Fruit fly (Drosophila melanogaster) whole organism, embryonic: Measurements from ENCODE around the gene Iru.

ENCODE experiments used
- BEAF-32 ChIP-seq: fragments of 200-800 bp; sonication (Bioruptor generic); optimal IDR thresholded peaks from 3 replicates; lab custom pipeline; 2017; ENCODE audit warnings: missing biosample characterization, missing genetic modification characterization, mild to moderate bottlenecking, moderate library complexity, missing genetic modification reagents
- C15 ChIP-seq: fragments of 200-800 bp; sonication (Bioruptor generic); IDR thresholded peaks from 3 replicates; pipeline ENCODE4 v1.3.6; 2022; ENCODE audit warnings: missing biosample characterization, missing genetic modification characterization
- CG10565 ChIP-seq: fragments of 200-800 bp; sonication (Bioruptor generic); optimal IDR thresholded peaks from 3 replicates; lab custom pipeline; 2016; ENCODE audit warnings: missing biosample characterization, mild to moderate bottlenecking, missing genetic modification characterization
- CG12236 ChIP-seq: fragments of 200-800 bp; sonication (Bioruptor generic); optimal IDR thresholded peaks from 2 replicates; lab custom pipeline; 2016; ENCODE audit warnings: missing biosample characterization, missing genetic modification characterization
- CG13296 ChIP-seq: fragments of 200-800 bp; sonication (Bioruptor generic); optimal IDR thresholded peaks from 3 replicates; lab custom pipeline; 2018; ENCODE audit warnings: missing biosample characterization, mild to moderate bottlenecking, missing genetic modification characterization
- CG18764 ChIP-seq: fragments of 200-800 bp; sonication (Bioruptor generic); optimal IDR thresholded peaks from 3 replicates; lab custom pipeline; 2016; ENCODE audit warnings: missing biosample characterization, missing genetic modification characterization
- CG2120 ChIP-seq: fragments of 200-800 bp; sonication (Bioruptor generic); optimal IDR thresholded peaks from 3 replicates; lab custom pipeline; 2016; ENCODE audit warnings: missing biosample characterization, missing genetic modification characterization
- CG5245 ChIP-seq: fragments of 200-800 bp; sonication (Bioruptor generic); optimal IDR thresholded peaks from 3 replicates; lab custom pipeline; 2016; ENCODE audit warnings: missing biosample characterization, missing genetic modification characterization
- CG6813 ChIP-seq: fragments of 200-800 bp; sonication (Bioruptor generic); optimal IDR thresholded peaks from 2 replicates; lab custom pipeline; 2017; ENCODE audit warnings: missing biosample characterization, missing genetic modification characterization, mild to moderate bottlenecking, moderate library complexity, missing genetic modification reagents
- CG7556 ChIP-seq: fragments of 200-800 bp; sonication (Bioruptor generic); optimal IDR thresholded peaks from 2 replicates; lab custom pipeline; 2017; ENCODE audit warnings: missing biosample characterization, mild to moderate bottlenecking, missing genetic modification characterization
- CG7928 ChIP-seq: fragments of 200-800 bp; sonication (Bioruptor generic); optimal IDR thresholded peaks from 2 replicates; lab custom pipeline; 2017; ENCODE audit warnings: missing biosample characterization, mild to moderate bottlenecking, missing genetic modification characterization
- CG9215 ChIP-seq: fragments of 200-800 bp; sonication (Bioruptor generic); IDR thresholded peaks from 2 replicates; pipeline ENCODE4 v1.3.6; 2022; ENCODE audit warnings: missing biosample characterization, missing genetic modification characterization
- CHES-1-like ChIP-seq: fragments of 200-800 bp; sonication (Bioruptor generic); optimal IDR thresholded peaks from 2 replicates; lab custom pipeline; 2016; ENCODE audit warnings: missing biosample characterization, missing genetic modification characterization
- Dip3 ChIP-seq: fragments of 200-800 bp; sonication (Bioruptor generic); optimal IDR thresholded peaks from 3 replicates; lab custom pipeline; 2016; ENCODE audit warnings: missing biosample characterization, missing genetic modification characterization
- Eip74EF ChIP-seq, 2 experiments: fragments of 200-800 bp in 1 of 2; fragments of >200 bp in 1 of 2; sonication (Bioruptor generic) in 1 of 2; optimal IDR thresholded peaks; 2 replicates each; lab custom pipeline; 2017 to 2019; ENCODE audit warnings: missing biosample characterization in 2 of 2, missing genetic modification characterization in 2 of 2, mild to moderate bottlenecking in 1 of 2, moderate library complexity in 1 of 2
- HLH3B ChIP-seq: fragments of 200-800 bp; sonication (Bioruptor generic); IDR thresholded peaks from 2 replicates; pipeline ENCODE4 v1.3.6; 2022; ENCODE audit warnings: missing biosample characterization, missing genetic modification characterization
- HmgD ChIP-seq: fragments of 200-800 bp; sonication (Bioruptor generic); optimal IDR thresholded peaks from 3 replicates; lab custom pipeline; 2016; ENCODE audit warnings: missing biosample characterization, missing genetic modification characterization
- Lim3 ChIP-seq: fragments of 200-800 bp; sonication (Bioruptor generic); IDR thresholded peaks from 2 replicates; pipeline ENCODE4 v1.3.6; 2022; ENCODE audit warnings: missing biosample characterization, missing genetic modification characterization
- Meics ChIP-seq: fragments of 200-800 bp; sonication (Bioruptor generic); optimal IDR thresholded peaks from 2 replicates; lab custom pipeline; 2017; ENCODE audit warnings: missing biosample characterization, mild to moderate bottlenecking, missing genetic modification characterization
- Sin3A ChIP-seq: fragments of >200 bp; optimal IDR thresholded peaks from 2 replicates; lab custom pipeline; 2018
- Six4 ChIP-seq: fragments of 200-800 bp; sonication (Bioruptor generic); optimal IDR thresholded peaks from 2 replicates; lab custom pipeline; 2016; ENCODE audit warnings: missing biosample characterization, missing genetic modification characterization
- az2 ChIP-seq: fragments of 200-800 bp; sonication (Bioruptor generic); optimal IDR thresholded peaks from 3 replicates; lab custom pipeline; 2016; ENCODE audit warnings: missing biosample characterization, missing genetic modification characterization
- bab2 ChIP-seq: fragments of 200-800 bp; sonication (Bioruptor generic); optimal IDR thresholded peaks from 2 replicates; lab custom pipeline; 2016; ENCODE audit warnings: missing biosample characterization, missing genetic modification characterization
- bbx ChIP-seq: fragments of 200-800 bp; sonication (Bioruptor generic); IDR thresholded peaks from 2 replicates; pipeline ENCODE4 v1.3.6; 2022; ENCODE audit warnings: missing biosample characterization, missing genetic modification characterization; ENCODE audit not compliant: partially characterized antibody
- bcd ChIP-seq: fragments of 200-800 bp; sonication (Bioruptor generic); optimal IDR thresholded peaks from 2 replicates; lab custom pipeline; 2017; ENCODE audit warnings: missing biosample characterization, mild to moderate bottlenecking, missing genetic modification characterization
- chif ChIP-seq, 2 experiments: fragments of 200-800 bp; sonication (Bioruptor generic); optimal IDR thresholded peaks; 3 replicates each; lab custom pipeline; 2016; ENCODE audit warnings: missing biosample characterization in 2 of 2, missing genetic modification characterization in 2 of 2
- dmrt99B ChIP-seq: fragments of 200-800 bp; sonication (Bioruptor generic); optimal IDR thresholded peaks from 2 replicates; lab custom pipeline; 2018; ENCODE audit warnings: missing biosample characterization, mild to moderate bottlenecking, missing genetic modification characterization, moderate library complexity
- dpn ChIP-seq, 2 experiments: fragments of 200-800 bp; sonication (Bioruptor generic); optimal IDR thresholded peaks; 3 replicates each; lab custom pipeline; 2016; ENCODE audit warnings: missing biosample characterization in 2 of 2, missing genetic modification characterization in 2 of 2
- grau ChIP-seq: fragments of 200-800 bp; optimal IDR thresholded peaks from 3 replicates; lab custom pipeline; 2019; ENCODE audit warnings: missing biosample characterization, mild to moderate bottlenecking, missing genetic modification characterization, moderate library complexity
- gt ChIP-seq: fragments of 200-800 bp; sonication (Bioruptor generic); IDR thresholded peaks from 2 replicates; pipeline ENCODE4 v1.3.6; 2022; ENCODE audit warnings: missing biosample characterization, missing genetic modification characterization
- hkb ChIP-seq, 2 experiments: fragments of 200-800 bp in 1 of 2; fragments of >200 bp in 1 of 2; sonication (Bioruptor generic) in 1 of 2; IDR thresholded peaks in 1 of 2; optimal IDR thresholded peaks in 1 of 2; 2 replicates each; pipeline versions ENCODE4 v1.3.6 to Lab custom; 2017 to 2022; ENCODE audit warnings: missing biosample characterization in 1 of 2, missing genetic modification characterization in 1 of 2
- kay ChIP-seq: fragments of 200-800 bp; sonication (Bioruptor generic); optimal IDR thresholded peaks from 2 replicates; lab custom pipeline; 2016; ENCODE audit warnings: missing biosample characterization, missing genetic modification characterization
- kni ChIP-seq: fragments of 200-800 bp; sonication (Bioruptor generic); optimal IDR thresholded peaks from 3 replicates; lab custom pipeline; 2017; ENCODE audit warnings: mild to moderate bottlenecking, missing biosample characterization, missing genetic modification reagents, missing genetic modification characterization
- lmd ChIP-seq: fragments of 200-800 bp; sonication (Bioruptor generic); IDR thresholded peaks from 2 replicates; pipeline ENCODE4 v1.3.6; 2022; ENCODE audit warnings: missing biosample characterization, missing genetic modification characterization
- mld ChIP-seq: fragments of 200-800 bp; sonication (Bioruptor generic); IDR thresholded peaks from 3 replicates; pipeline ENCODE4 v1.3.6; 2022; ENCODE audit warnings: missing biosample characterization, missing genetic modification characterization; ENCODE audit not compliant: partially characterized antibody
- nau ChIP-seq: fragments of 200-800 bp; sonication (Bioruptor generic); optimal IDR thresholded peaks from 3 replicates; lab custom pipeline; 2017; ENCODE audit warnings: missing biosample characterization, mild to moderate bottlenecking, missing genetic modification characterization, missing genetic modification reagents
- onecut ChIP-seq: fragments of 200-800 bp; sonication (Bioruptor generic); IDR thresholded peaks from 2 replicates; pipeline ENCODE4 v1.3.6; 2022; ENCODE audit warnings: missing biosample characterization, missing genetic modification characterization
- otp ChIP-seq: fragments of 200-800 bp; sonication (Bioruptor generic); IDR thresholded peaks from 3 replicates; pipeline ENCODE4, ENCODE4 v1.3.6; 2022; ENCODE audit warnings: missing biosample characterization, missing genetic modification characterization
- pho ChIP-seq: fragments of 200-800 bp; sonication (Bioruptor generic); optimal IDR thresholded peaks from 2 replicates; lab custom pipeline; 2016; ENCODE audit warnings: missing biosample characterization, missing genetic modification characterization
- phol ChIP-seq: fragments of 200-800 bp; sonication (Bioruptor generic); optimal IDR thresholded peaks from 3 replicates; lab custom pipeline; 2018; ENCODE audit warnings: missing biosample characterization, mild to moderate bottlenecking, missing genetic modification characterization, moderate library complexity
- rib ChIP-seq: fragments of 200-800 bp; sonication (Bioruptor generic); IDR thresholded peaks from 2 replicates; pipeline ENCODE4 v1.3.6; 2022; ENCODE audit warnings: missing biosample characterization, missing genetic modification characterization
- shn ChIP-seq: fragments of 200-800 bp; sonication (Bioruptor generic); optimal IDR thresholded peaks from 3 replicates; lab custom pipeline; 2016; ENCODE audit warnings: missing biosample characterization, missing genetic modification characterization
- sim ChIP-seq: fragments of 200-800 bp; sonication (Bioruptor generic); IDR thresholded peaks from 2 replicates; pipeline ENCODE4 v1.3.6; 2022; ENCODE audit warnings: missing biosample characterization, missing genetic modification characterization
- sna ChIP-seq: fragments of 200-800 bp; sonication (Bioruptor generic); IDR thresholded peaks from 2 replicates; pipeline ENCODE4 v1.3.6; 2022; ENCODE audit warnings: missing biosample characterization, missing genetic modification characterization; ENCODE audit not compliant: partially characterized antibody
- stc ChIP-seq: fragments of 200-800 bp; sonication (Bioruptor generic); IDR thresholded peaks from 2 replicates; pipeline ENCODE4 v1.3.6; 2022; ENCODE audit warnings: missing biosample characterization, missing genetic modification characterization
- tap ChIP-seq: fragments of 200-800 bp; optimal IDR thresholded peaks from 3 replicates; lab custom pipeline; 2019; ENCODE audit warnings: missing biosample characterization, mild to moderate bottlenecking, missing genetic modification characterization, moderate library complexity
- toy ChIP-seq: fragments of 200-800 bp; sonication (Bioruptor generic); IDR thresholded peaks from 2 replicates; pipeline ENCODE4 v1.3.6; 2022; ENCODE audit warnings: missing biosample characterization, missing genetic modification characterization
- tup ChIP-seq: fragments of 200-800 bp; sonication (Bioruptor generic); optimal IDR thresholded peaks from 2 replicates; lab custom pipeline; 2016; ENCODE audit warnings: missing biosample characterization, mild to moderate bottlenecking, missing genetic modification characterization, moderate library complexity
- vfl ChIP-seq: fragments of 200-800 bp; sonication (Bioruptor generic); optimal IDR thresholded peaks from 2 replicates; lab custom pipeline; 2016; ENCODE audit warnings: missing biosample characterization, missing genetic modification characterization
- z ChIP-seq: fragments of 200-800 bp; sonication (Bioruptor generic); IDR thresholded peaks from 3 replicates; pipeline ENCODE4 v1.3.6; 2022; ENCODE audit warnings: missing biosample characterization, missing genetic modification characterization

Iru gene

DNA sequence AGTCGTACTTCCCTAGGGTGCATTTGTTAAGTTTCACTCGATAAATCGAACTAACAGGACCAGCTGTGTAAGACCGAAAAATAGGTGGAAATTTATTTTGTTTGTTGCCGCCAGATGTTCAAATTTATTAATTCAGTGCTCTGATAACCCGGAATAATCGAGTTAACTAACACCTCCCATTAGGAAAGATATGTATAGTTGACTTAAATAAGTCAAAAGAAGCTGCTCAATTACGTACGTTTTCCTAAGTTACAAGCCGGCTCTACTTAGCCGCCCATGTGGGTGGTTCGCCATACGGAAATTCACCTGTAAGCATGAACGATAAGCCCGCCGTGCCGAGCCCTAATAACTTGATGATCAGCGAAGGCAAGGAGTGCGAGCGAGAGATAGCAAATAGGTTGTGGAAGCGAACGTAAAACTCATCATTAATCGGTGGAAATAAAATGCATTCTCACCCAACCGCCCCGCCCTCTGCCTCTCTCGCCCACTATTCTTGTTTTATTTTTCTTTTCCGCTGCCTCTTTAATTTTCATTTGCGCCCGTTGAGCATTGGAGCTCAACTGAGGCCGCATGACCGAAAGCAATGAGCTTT, 47.7 kb downstream of the Iru start (continued):
- no peak for TF ChIP-seq HmgD (GFP tag; lab: Kevin White, UChicago)
- peak in 1 of 2 experiments; percentile 7 for TF ChIP-seq Eip74EF (GFP tag; optimal IDR thresholded peaks at IDR 0.05; lab: Kevin White, UChicago)
- 0 out of 2 replicates have a peak, but pooled peaks have one; percentile 2 for TF ChIP-seq onecut
- TF ChIP-seq phol (tag; lab: Kevin White, UChicago), result peak; percentile 61
- no peak for TF ChIP-seq CG5245
- TF ChIP-seq dpn (GFP tag; optimal IDR thresholded peaks at IDR 0.05; lab: Kevin White, UChicago), result peak in 1 of 2 experiments; percentile 31
- TF ChIP-seq sna (GFP tag; lab: Robert Waterston, UW), result no peak
- no peak for TF ChIP-seq Sin3A (lab: Kevin White, UChicago)
- no peak for TF ChIP-seq hkb (optimal IDR thresholded peaks at IDR 0.05; lab: Kevin White, UChicago)
- TF ChIP-seq hkb (GFP tag; IDR thresholded peaks at IDR 0.05; lab: Robert Waterston, UW), result no peak
- TF ChIP-seq bcd, result peak; percentile 55
- peak; percentile 68 for TF ChIP-seq CG2120
- TF ChIP-seq sim (GFP tag; lab: Robert Waterston, UW), result no peak
- peak; percentile 66 for TF ChIP-seq Meics (GFP tag; lab: Kevin White, UChicago)
- TF ChIP-seq kni, result no peak
- peak; percentile 25 for TF ChIP-seq tap (tag; lab: Kevin White, UChicago)
- TF ChIP-seq chif (GFP tag; optimal IDR thresholded peaks at IDR 0.05; lab: Kevin White, UChicago), result peak in 1 of 2 experiments; percentile 18
- peak; percentile 63 for TF ChIP-seq Dip3
- peak; percentile 19 for TF ChIP-seq shn (GFP tag; lab: Kevin White, UChicago)
- no peak for TF ChIP-seq CG10565 (GFP tag; lab: Kevin White, UChicago)
- TF ChIP-seq CG9215, result no peak
- TF ChIP-seq gt (GFP tag; lab: Robert Waterston, UW), result no peak
- no peak for TF ChIP-seq az2
- TF ChIP-seq nau (GFP tag; lab: Kevin White, UChicago), result no peak
- TF ChIP-seq CHES-1-like, result no peak
- peak; percentile 3 for TF ChIP-seq CG18764
- peak; percentile 34 for TF ChIP-seq pho (GFP tag; lab: Kevin White, UChicago)
- peak; percentile 50 for TF ChIP-seq bab2 (GFP tag; lab: Kevin White, UChicago)
- no peak for TF ChIP-seq mld (GFP tag; lab: Robert Waterston, UW)
- TF ChIP-seq rib, result no peak
- peak; percentile 76 for TF ChIP-seq dmrt99B (tag; lab: Kevin White, UChicago)
- no peak for TF ChIP-seq CG7928 (GFP tag; lab: Kevin White, UChicago)
- TF ChIP-seq C15 (GFP tag; lab: Robert Waterston, UW), result no peak
- TF ChIP-seq Lim3 (GFP tag; lab: Robert Waterston, UW), result no peak
- TF ChIP-seq z, result no peak
- no peak for TF ChIP-seq BEAF-32 (GFP tag; lab: Kevin White, UChicago)
- no peak for TF ChIP-seq CG12236 (GFP tag; lab: Kevin White, UChicago)
- peak; percentile 30 for TF ChIP-seq CG13296 (GFP tag; lab: Kevin White, UChicago)
- no peak for TF ChIP-seq bbx (GFP tag; lab: Robert Waterston, UW)
- TF ChIP-seq HLH3B (GFP tag; lab: Robert Waterston, UW), result no peak
- TF ChIP-seq kay, result no peak
- no peak for TF ChIP-seq otp (GFP tag; lab: Robert Waterston, UW)
- TF ChIP-seq vfl, result no peak
- no peak for TF ChIP-seq tup (GFP tag; lab: Kevin White, UChicago)
- TF ChIP-seq stc, result no peak
- no peak for TF ChIP-seq toy (GFP tag; lab: Robert Waterston, UW)
- no peak for TF ChIP-seq lmd (GFP tag; lab: Robert Waterston, UW)
- no peak for TF ChIP-seq Six4
- TF ChIP-seq CG7556 (GFP tag; lab: Kevin White, UChicago), result peak; percentile 48
- no peak for TF ChIP-seq CG6813
- TF ChIP-seq grau (tag; lab: Kevin White, UChicago), result peak; percentile 96
